Worm (Caenorhabditis elegans) whole organism, young adult: ENCODE data around the gene nyn-3.

Experiments
- B0019.2 ChIP-seq: fragments of 200-800 bp; sonication (Bioruptor generic); conservative IDR thresholded peaks from 2 replicates; pipeline ENCODE4 v1.3.6; 2022; ENCODE audit warnings: missing genetic modification reagents, missing genetic modification characterization, missing compliant biosample characterization
- B0336.3 ChIP-seq: fragments of 200-800 bp; sonication (Bioruptor generic); IDR thresholded peaks from 2 replicates; pipeline ENCODE4 v1.3.6; 2022; ENCODE audit warnings: missing genetic modification characterization, missing compliant biosample characterization
- C17E4.6 ChIP-seq: fragments of 200-800 bp; sonication (Bioruptor generic); IDR thresholded peaks from 2 replicates; pipeline ENCODE4 v1.3.6; 2022; ENCODE audit warnings: missing genetic modification reagents, missing genetic modification characterization, missing compliant biosample characterization
- F37B4.10 ChIP-seq: fragments of 200-800 bp; sonication (Bioruptor generic); IDR thresholded peaks from 2 replicates; pipeline ENCODE4 v1.3.6; 2022; ENCODE audit warnings: missing genetic modification characterization, missing compliant biosample characterization
- F39B2.1 ChIP-seq: fragments of 200-800 bp; sonication (Bioruptor generic); IDR thresholded peaks from 2 replicates; pipeline ENCODE4 v1.3.6; 2022; ENCODE audit warnings: missing genetic modification reagents, missing genetic modification characterization, missing compliant biosample characterization
- K11D2.4 ChIP-seq: fragments of 200-800 bp; sonication (Bioruptor generic); IDR thresholded peaks from 2 replicates; pipeline ENCODE4 v1.3.6; 2022; ENCODE audit warnings: missing genetic modification reagents, missing genetic modification characterization, missing compliant biosample characterization
- Y53G8AR.9 ChIP-seq: fragments of 200-800 bp; sonication (Bioruptor generic); conservative IDR thresholded peaks from 2 replicates; pipeline ENCODE4 v1.3.6; 2022; ENCODE audit warnings: missing genetic modification reagents, missing genetic modification characterization, missing compliant biosample characterization
- attf-3 ChIP-seq: fragments of 200-800 bp; sonication (Bioruptor generic); conservative IDR thresholded peaks from 2 replicates; pipeline ENCODE4 v1.3.6; 2022; ENCODE audit warnings: missing genetic modification reagents, missing genetic modification characterization, missing compliant biosample characterization
- attf-5 ChIP-seq: fragments of 200-800 bp; sonication (Bioruptor generic); optimal IDR thresholded peaks from 2 replicates; lab custom pipeline; 2018; ENCODE audit warnings: mild to moderate bottlenecking, missing genetic modification characterization, missing compliant biosample characterization
- bed-1 ChIP-seq: fragments of 200-800 bp; sonication (Bioruptor generic); IDR thresholded peaks from 2 replicates; pipeline ENCODE4 v1.3.6; 2022; ENCODE audit warnings: missing genetic modification reagents, missing genetic modification characterization, missing compliant biosample characterization
- bed-2 ChIP-seq: fragments of 200-800 bp; sonication (Bioruptor generic); IDR thresholded peaks from 2 replicates; pipeline ENCODE4 v1.3.6; 2022; ENCODE audit warnings: missing genetic modification reagents, missing genetic modification characterization, missing compliant biosample characterization
- cebp-1 ChIP-seq, 2 experiments: fragments of 200-800 bp in 1 of 2; sonication (Bioruptor generic) in 1 of 2; sonication (generic microtip) in 1 of 2; IDR thresholded peaks in 1 of 2; optimal IDR thresholded peaks in 1 of 2; 2 replicates each; pipeline versions ENCODE4 v1.3.6 to Lab custom; 2017 to 2022; ENCODE audit warnings: missing compliant biosample characterization in 2 of 2, missing genetic modification characterization in 2 of 2, mild to moderate bottlenecking in 1 of 2, missing genetic modification reagents in 1 of 2, moderate library complexity in 1 of 2
- ceh-100 ChIP-seq: fragments of 200-800 bp; sonication (Bioruptor generic); IDR thresholded peaks from 2 replicates; pipeline ENCODE4 v1.3.6; 2022; ENCODE audit warnings: missing genetic modification reagents, missing genetic modification characterization, missing compliant biosample characterization
- ceh-91 ChIP-seq: fragments of 200-800 bp; sonication (Bioruptor generic); IDR thresholded peaks from 2 replicates; pipeline ENCODE4 v1.3.6; 2022; ENCODE audit warnings: missing genetic modification reagents, missing genetic modification characterization, missing compliant biosample characterization
- chd-7 ChIP-seq: sonication (generic microtip); optimal IDR thresholded peaks from 2 replicates; lab custom pipeline; 2016; ENCODE audit warnings: mild to moderate bottlenecking, missing genetic modification characterization, moderate library complexity, missing compliant biosample characterization
- dpff-1 ChIP-seq: sonication (generic microtip); optimal IDR thresholded peaks from 2 replicates; lab custom pipeline; 2017; ENCODE audit warnings: mild to moderate bottlenecking, missing genetic modification characterization, missing compliant biosample characterization
- dpl-1 ChIP-seq: fragments of 150-350 bp; optimal IDR thresholded peaks from 2 replicates; lab custom pipeline; 2014; ENCODE audit warnings: missing biosample characterization, missing genetic modification reagents, missing genetic modification characterization
- efl-1 ChIP-seq: fragments of 150-350 bp; optimal IDR thresholded peaks from 2 replicates; lab custom pipeline; 2014; ENCODE audit warnings: missing biosample characterization, missing genetic modification reagents, missing genetic modification characterization
- egl-18 ChIP-seq: fragments of 200-800 bp; sonication (Bioruptor generic); IDR thresholded peaks from 2 replicates; pipeline ENCODE4 v1.3.6; 2022; ENCODE audit warnings: missing genetic modification reagents, missing genetic modification characterization, missing compliant biosample characterization
- egl-44 ChIP-seq: fragments of 200-800 bp; sonication (Bioruptor generic); IDR thresholded peaks from 2 replicates; pipeline ENCODE4 v1.3.6; 2022; ENCODE audit warnings: missing genetic modification reagents, missing genetic modification characterization, missing compliant biosample characterization
- egrh-3 ChIP-seq: fragments of 200-800 bp; sonication (Bioruptor generic); IDR thresholded peaks from 2 replicates; pipeline ENCODE4 v1.3.6; 2022; ENCODE audit warnings: missing genetic modification reagents, missing genetic modification characterization, missing compliant biosample characterization
- ekl-4 ChIP-seq: fragments of 200-800 bp; sonication (Bioruptor generic); IDR thresholded peaks from 2 replicates; pipeline ENCODE4 v1.3.6; 2022; ENCODE audit warnings: missing genetic modification reagents, missing genetic modification characterization, missing compliant biosample characterization
- fkh-3 ChIP-seq: sonication (generic microtip); optimal IDR thresholded peaks from 2 replicates; lab custom pipeline; 2016; ENCODE audit warnings: mild to moderate bottlenecking, missing genetic modification characterization, missing compliant biosample characterization
- him-1 ChIP-seq: sonication (generic microtip); optimal IDR thresholded peaks from 2 replicates; lab custom pipeline; 2016; ENCODE audit warnings: missing genotype, missing genetic modification reagents, missing genetic modification characterization, missing compliant biosample characterization
- hrde-1 ChIP-seq: sonication (generic microtip); optimal IDR thresholded peaks from 2 replicates; lab custom pipeline; 2016; ENCODE audit warnings: missing genetic modification characterization, mild to moderate bottlenecking, missing compliant biosample characterization, moderate library complexity, missing genotype, missing genetic modification reagents, borderline replicate concordance
- lin-26 ChIP-seq: fragments of 200-800 bp; sonication (Bioruptor generic); IDR thresholded peaks from 2 replicates; pipeline ENCODE4 v1.3.6; 2022; ENCODE audit warnings: missing genetic modification reagents, missing genetic modification characterization, missing compliant biosample characterization
- lin-35 ChIP-seq, 3 experiments: fragments of 150-350 bp in 2 of 3; sonication (generic microtip) in 1 of 3; optimal IDR thresholded peaks; 2 replicates each; lab custom pipeline; 2014 to 2018; ENCODE audit warnings: missing biosample characterization in 3 of 3, missing genetic modification characterization in 3 of 3, missing genetic modification reagents in 3 of 3
- lir-1 ChIP-seq: fragments of 200-800 bp; sonication (Bioruptor generic); conservative IDR thresholded peaks from 2 replicates; pipeline ENCODE4 v1.3.6; 2022; ENCODE audit warnings: missing genetic modification reagents, missing genetic modification characterization, missing compliant biosample characterization
- madf-10 ChIP-seq: sonication (generic microtip); optimal IDR thresholded peaks from 2 replicates; lab custom pipeline; 2016; ENCODE audit warnings: mild to moderate bottlenecking, missing genetic modification characterization, missing compliant biosample characterization
- madf-8 ChIP-seq: fragments of 200-800 bp; sonication (Bioruptor generic); conservative IDR thresholded peaks from 2 replicates; pipeline ENCODE4 v1.3.6; 2022; ENCODE audit warnings: missing genetic modification reagents, missing genetic modification characterization, missing compliant biosample characterization
- mcd-1 ChIP-seq: fragments of 200-800 bp; sonication (Bioruptor generic); IDR thresholded peaks from 2 replicates; pipeline ENCODE4 v1.3.6; 2022; ENCODE audit warnings: missing genetic modification reagents, missing genetic modification characterization, missing compliant biosample characterization
- nfya-1 ChIP-seq: sonication (generic microtip); optimal IDR thresholded peaks from 2 replicates; lab custom pipeline; 2017; ENCODE audit warnings: antibody characterized with exemption, missing compliant biosample characterization, missing genetic modification characterization, borderline replicate concordance; ENCODE audit not compliant: insufficient read depth
- nhr-179 ChIP-seq: sonication (generic microtip); optimal IDR thresholded peaks from 2 replicates; lab custom pipeline; 2016; ENCODE audit warnings: mild to moderate bottlenecking, missing genetic modification characterization, missing compliant biosample characterization
- nhr-90 ChIP-seq: sonication (generic microtip); optimal IDR thresholded peaks from 2 replicates; lab custom pipeline; 2016; ENCODE audit warnings: missing genotype, mild to moderate bottlenecking, missing genetic modification characterization, missing compliant biosample characterization
- pbrm-1 ChIP-seq: fragments of 200-800 bp; sonication (Bioruptor generic); IDR thresholded peaks from 2 replicates; pipeline ENCODE4 v1.3.6; 2022; ENCODE audit warnings: missing genetic modification reagents, missing genetic modification characterization, missing compliant biosample characterization
- rcor-1 ChIP-seq: fragments of 200-800 bp; sonication (Bioruptor generic); IDR thresholded peaks from 2 replicates; pipeline ENCODE4 v1.3.6; 2022; ENCODE audit warnings: missing genetic modification reagents, missing genetic modification characterization, missing compliant biosample characterization
- rec-8 ChIP-seq, 2 experiments: sonication (generic microtip); optimal IDR thresholded peaks; 2 replicates each; lab custom pipeline; 2016; ENCODE audit warnings: mild to moderate bottlenecking in 2 of 2, missing genetic modification characterization in 2 of 2, missing genetic modification reagents in 2 of 2, missing genotype in 2 of 2, missing biosample characterization in 1 of 2, missing compliant biosample characterization in 1 of 2, moderate library complexity in 1 of 2
- snpc-1.1 ChIP-seq: sonication (generic microtip); optimal IDR thresholded peaks from 2 replicates; lab custom pipeline; 2017; ENCODE audit warnings: missing genetic modification characterization, mild to moderate bottlenecking, missing compliant biosample characterization, antibody characterized with exemption, moderate library complexity, missing genotype, missing genetic modification reagents; ENCODE audit not compliant: insufficient read depth
- snpc-1.3 ChIP-seq: sonication (generic microtip); optimal IDR thresholded peaks from 2 replicates; lab custom pipeline; 2017; ENCODE audit warnings: missing genetic modification characterization, mild to moderate bottlenecking, missing compliant biosample characterization, antibody characterized with exemption, moderate library complexity, missing genotype, missing genetic modification reagents; ENCODE audit not compliant: insufficient read depth
- snpc-4 ChIP-seq, 5 experiments: fragments of 150-350 bp in 1 of 5; sonication (generic microtip) in 4 of 5; optimal IDR thresholded peaks; 2 replicates each; lab custom pipeline; 2014 to 2018; ENCODE audit warnings: missing genetic modification characterization in 5 of 5, missing biosample characterization in 3 of 5, antibody characterized with exemption in 2 of 5, mild to moderate bottlenecking in 2 of 5, missing compliant biosample characterization in 2 of 5, missing genotype in 2 of 5, moderate library complexity in 2 of 5, missing genetic modification reagents in 1 of 5
- somi-1 ChIP-seq: fragments of 200-800 bp; sonication (Bioruptor generic); optimal IDR thresholded peaks from 2 replicates; lab custom pipeline; 2018; ENCODE audit warnings: mild to moderate bottlenecking, missing genetic modification characterization, missing compliant biosample characterization
- sptf-2 ChIP-seq: fragments of 200-800 bp; sonication (Bioruptor generic); optimal IDR thresholded peaks from 2 replicates; lab custom pipeline; 2018; ENCODE audit warnings: mild to moderate bottlenecking, missing genetic modification characterization, missing compliant biosample characterization
- tbx-9 ChIP-seq: sonication (generic microtip); optimal IDR thresholded peaks from 2 replicates; lab custom pipeline; 2016; ENCODE audit warnings: borderline replicate concordance, missing genetic modification characterization, inconsistent platforms, missing compliant biosample characterization
- ztf-25 ChIP-seq: fragments of 200-800 bp; sonication (Bioruptor generic); IDR thresholded peaks from 2 replicates; pipeline ENCODE4 v1.3.6; 2022; ENCODE audit warnings: missing genetic modification reagents, missing genetic modification characterization, missing compliant biosample characterization
- ztf-26 ChIP-seq: sonication (generic microtip); optimal IDR thresholded peaks from 2 replicates; lab custom pipeline; 2017; ENCODE audit warnings: missing genetic modification characterization, missing compliant biosample characterization

nyn-3 gene

DNA sequence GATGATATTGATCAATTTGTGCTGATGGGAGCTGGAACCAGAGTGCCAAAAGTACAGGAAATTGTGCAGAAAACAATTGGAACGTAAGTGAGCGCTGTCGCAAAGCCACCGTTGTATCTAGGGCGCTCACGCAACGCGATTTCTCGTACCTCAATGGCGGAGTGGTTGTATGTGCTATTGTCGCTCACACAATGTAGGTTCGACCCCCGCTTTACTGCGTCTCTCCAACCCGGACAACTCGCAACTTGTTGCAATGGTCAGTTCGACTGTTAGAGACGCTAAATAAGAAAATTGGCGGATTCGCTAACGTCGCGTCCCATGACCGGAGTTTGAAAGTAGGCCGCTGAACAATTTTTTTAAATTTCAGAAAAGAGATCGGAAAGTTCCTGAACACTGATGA, 43.9 kb downstream of the nyn-3 start (continued):
- no peak for TF ChIP-seq ztf-25
- TF ChIP-seq egrh-3 (GFP tag; lab: Robert Waterston, UW): peak; percentile 17; the same call in 1 of the 2 replicates
- peak; percentile 68 for TF ChIP-seq attf-5
- TF ChIP-seq mcd-1 (GFP tag; lab: Robert Waterston, UW): peak; percentile 54; the same call in 1 of the 2 replicates
- TF ChIP-seq him-1 (tag; lab: Kevin White, UChicago): no peak
- peak; percentile 63 for TF ChIP-seq fkh-3 (tag; lab: Kevin White, UChicago)
- TF ChIP-seq hrde-1 (tag; lab: Kevin White, UChicago): peak; percentile 43
- peak; percentile 58 for TF ChIP-seq ztf-26 (tag; lab: Kevin White, UChicago)
- TF ChIP-seq nhr-90 (tag; lab: Kevin White, UChicago): peak; percentile 72
- TF ChIP-seq madf-10: peak; percentile 37
- peak in 1 of 3 experiments; percentile 30 for TF ChIP-seq lin-35 (GFP tag; optimal IDR thresholded peaks at IDR 0.05; lab: Kevin White, UChicago)
- no peak for TF ChIP-seq F37B4.10 (GFP tag; lab: Robert Waterston, UW)
- TF ChIP-seq F39B2.1 (GFP tag; lab: Robert Waterston, UW): no peak
- peak; percentile 51; the same call in 1 of the 2 replicates for TF ChIP-seq rcor-1 (GFP tag; lab: Robert Waterston, UW)
- no peak for TF ChIP-seq snpc-1.3 (tag; lab: Kevin White, UChicago)
- peak; percentile 47 to 49 for TF ChIP-seq rec-8 (tag; optimal IDR thresholded peaks at IDR 0.05; lab: Kevin White, UChicago)
- no peak for TF ChIP-seq nhr-179 (tag; lab: Kevin White, UChicago)
- TF ChIP-seq ekl-4 (GFP tag; lab: Robert Waterston, UW): peak; percentile 87
- TF ChIP-seq nfya-1: no peak
- peak; percentile 16; the same call in 1 of the 2 replicates for TF ChIP-seq pbrm-1
- peak; percentile 50 for TF ChIP-seq chd-7 (tag; lab: Kevin White, UChicago)
- no peak for TF ChIP-seq ceh-91 (GFP tag; lab: Robert Waterston, UW)
- no peak for TF ChIP-seq efl-1 (GFP tag; lab: Kevin White, UChicago)
- TF ChIP-seq cebp-1 (GFP tag; IDR thresholded peaks at IDR 0.05; lab: Robert Waterston, UW): 0 out of 2 replicates have a peak, but pooled peaks have one; percentile 11
- peak; percentile 62 for TF ChIP-seq cebp-1 (tag; optimal IDR thresholded peaks at IDR 0.05; lab: Kevin White, UChicago)
- TF ChIP-seq Y53G8AR.9 (GFP tag; lab: Robert Waterston, UW): no peak
- TF ChIP-seq madf-8: 0 out of 2 replicates have a peak, but pooled peaks have one; percentile 3
- TF ChIP-seq snpc-4 (GFP tag; optimal IDR thresholded peaks at IDR 0.05; lab: Kevin White, UChicago): no peak
- peak in 3 of 4 experiments; percentile 25 to 52 (median 44) for TF ChIP-seq snpc-4 (tag; optimal IDR thresholded peaks at IDR 0.05; lab: Kevin White, UChicago)
- no peak for TF ChIP-seq K11D2.4 (GFP tag; lab: Robert Waterston, UW)
- TF ChIP-seq bed-1 (GFP tag; lab: Robert Waterston, UW): no peak
- TF ChIP-seq attf-3: no peak
- peak; percentile 46; the same call in 1 of the 2 replicates for TF ChIP-seq ceh-100 (GFP tag; lab: Robert Waterston, UW)
- peak; percentile 36; the same call in 1 of the 2 replicates for TF ChIP-seq B0019.2 (GFP tag; lab: Robert Waterston, UW)
- TF ChIP-seq sptf-2 (GFP tag; lab: Kevin White, UChicago): peak; percentile 27
- TF ChIP-seq somi-1 (GFP tag; lab: Kevin White, UChicago): no peak
- TF ChIP-seq B0336.3 (GFP tag; lab: Robert Waterston, UW): 0 out of 2 replicates have a peak, but pooled peaks have one; percentile 13
- TF ChIP-seq bed-2 (GFP tag; lab: Robert Waterston, UW): 0 out of 2 replicates have a peak, but pooled peaks have one; percentile 15
- no peak; the same call in 1 of the 2 replicates for TF ChIP-seq egl-44 (GFP tag; lab: Robert Waterston, UW)
- no peak for TF ChIP-seq egl-18 (GFP tag; lab: Robert Waterston, UW)
- no peak for TF ChIP-seq lir-1 (GFP tag; lab: Robert Waterston, UW)
- TF ChIP-seq tbx-9: no peak
- TF ChIP-seq dpff-1 (tag; lab: Kevin White, UChicago): no peak
- no peak for TF ChIP-seq snpc-1.1 (tag; lab: Kevin White, UChicago)
- no peak for TF ChIP-seq dpl-1 (GFP tag; lab: Kevin White, UChicago)
- TF ChIP-seq C17E4.6 (GFP tag; lab: Robert Waterston, UW): no peak
- peak; percentile 80 for TF ChIP-seq lin-26 (GFP tag; lab: Robert Waterston, UW)
